Fruit fly (Drosophila melanogaster): ENCODE data around the gene Acbp6.

Acbp6 gene

dm6 chr3L:7133699-7134655, 5.3 kb downstream of the Acbp6 start, which contains the start of gene melt:
Gene melt (plus strand): TSS chr3L:7134516.
- TF ChIP-seq Hnf4 (GFP tag; optimal IDR thresholded peaks at IDR 0.05) (peak; percentile 72), woc (GFP tag; optimal IDR thresholded peaks at IDR 0.05) (peak; percentile 98), dl (GFP tag; optimal IDR thresholded peaks at IDR 0.05; ENCODE audit: insufficient read depth in 1 of 2, partially characterized antibody in 2 of 2) (peak; percentile 72 to 81), dsf (GFP tag; optimal IDR thresholded peaks at IDR 0.05; ENCODE audit: borderline replicate concordance) (peak; percentile 73), usp (GFP tag; optimal IDR thresholded peaks at IDR 0.05) (no peak), N (GFP tag; optimal IDR thresholded peaks at IDR 0.05) (no peak), HLH106 (tag; optimal IDR thresholded peaks at IDR 0.05) (peak; percentile 88), h (GFP tag; optimal IDR thresholded peaks at IDR 0.05) (peak; percentile 89), Mio (GFP tag; optimal IDR thresholded peaks at IDR 0.05) (peak; percentile 2), fru (GFP tag; optimal IDR thresholded peaks at IDR 0.05) (peak; percentile 89), GATAd (GFP tag; optimal IDR thresholded peaks at IDR 0.05) (no peak), CrebA (GFP tag; optimal IDR thresholded peaks at IDR 0.05; ENCODE audit: borderline replicate concordance) (no peak), sage (GFP tag; optimal IDR thresholded peaks at IDR 0.05) (peak; percentile 42), psq (GFP tag; optimal IDR thresholded peaks at IDR 0.05) (peak; percentile 99), br (GFP tag; optimal IDR thresholded peaks at IDR 0.05) (peak; percentile 93), sv (GFP tag; optimal IDR thresholded peaks at IDR 0.05) (peak; percentile 88), Sp1 (GFP tag; optimal IDR thresholded peaks at IDR 0.05) (peak; percentile 89), jim (GFP tag; optimal IDR thresholded peaks at IDR 0.05) (peak; percentile 65), foxo (GFP tag; optimal IDR thresholded peaks at IDR 0.05) (peak in 1 of 2 experiments; percentile 90), CG9705 (GFP tag; optimal IDR thresholded peaks at IDR 0.05) (peak; percentile 86), pan (optimal IDR thresholded peaks at IDR 0.05) (peak; percentile 84), OdsH (GFP tag; optimal IDR thresholded peaks at IDR 0.05) (peak; percentile 87), Dfd (GFP tag; optimal IDR thresholded peaks at IDR 0.05) (peak; percentile 40), tai (GFP tag; optimal IDR thresholded peaks at IDR 0.05) (no peak), Dif (GFP tag; optimal IDR thresholded peaks at IDR 0.05; ENCODE audit: partially characterized antibody) (peak; percentile 92), Jra (GFP tag; optimal IDR thresholded peaks at IDR 0.05) (peak; percentile 49), lola (GFP tag; optimal IDR thresholded peaks at IDR 0.05) (no peak), Abd-B (GFP tag; optimal IDR thresholded peaks at IDR 0.05) (no peak), Hr83 (GFP tag; optimal IDR thresholded peaks at IDR 0.05; ENCODE audit: poor library complexity, severe bottlenecking) (peak; percentile 86), rgr (GFP tag; optimal IDR thresholded peaks at IDR 0.05) (peak; percentile 85), ey (GFP tag; optimal IDR thresholded peaks at IDR 0.05) (peak; percentile 90), Rel (GFP tag; optimal IDR thresholded peaks at IDR 0.05) (no peak), Rel (tag; optimal IDR thresholded peaks at IDR 0.05) (peak; percentile 48), brk (GFP tag; optimal IDR thresholded peaks at IDR 0.05) (peak; percentile 67), Hr78 (GFP tag; optimal IDR thresholded peaks at IDR 0.05) (no peak), dmrt93B (GFP tag; optimal IDR thresholded peaks at IDR 0.05) (peak; percentile 87), Vsx2 (GFP tag; optimal IDR thresholded peaks at IDR 0.05; ENCODE audit: partially characterized antibody) (peak; percentile 81), Myc (optimal IDR thresholded peaks at IDR 0.05) (peak; percentile 12), CG32264 (GFP tag; optimal IDR thresholded peaks at IDR 0.05) (peak; percentile 52)

- TF ChIP-seq HLH106 (tag; optimal IDR thresholded peaks at IDR 0.05) (no peak), jim (GFP tag; optimal IDR thresholded peaks at IDR 0.05) (peak; percentile 12)
These were observed 6.1 kb downstream of the Acbp6 start for dm6 chr3L:7134818-7135217.

Measured in whole organism, wandering third instar larva.